Worm (Caenorhabditis elegans) whole organism, early embryonic: ENCODE data around the gene R160.6.

Experiments used
- B0310.2 ChIP-seq: sonication (generic microtip); optimal IDR thresholded peaks from 2 replicates; lab custom pipeline; 2016; ENCODE audit warnings: mild to moderate bottlenecking, missing genetic modification characterization, missing compliant biosample characterization
- F13C5.2 ChIP-seq: sonication (generic microtip); optimal IDR thresholded peaks from 2 replicates; lab custom pipeline; 2017; ENCODE audit warnings: mild to moderate bottlenecking, missing genetic modification characterization, inconsistent platforms, missing compliant biosample characterization
- aly-1 ChIP-seq: sonication (generic microtip); optimal IDR thresholded peaks from 2 replicates; lab custom pipeline; 2016; ENCODE audit warnings: missing genetic modification characterization, missing compliant biosample characterization
- ama-1 ChIP-seq: fragments of 150-350 bp; optimal IDR thresholded peaks from 2 replicates; lab custom pipeline; 2014
- ceh-13 ChIP-seq: fragments of 200-800 bp; sonication (Bioruptor generic); optimal IDR thresholded peaks from 2 replicates; lab custom pipeline; 2018; ENCODE audit warnings: mild to moderate bottlenecking, missing genetic modification characterization, missing compliant biosample characterization
- ceh-36 ChIP-seq: sonication (generic microtip); optimal IDR thresholded peaks from 2 replicates; lab custom pipeline; 2016; ENCODE audit warnings: missing genetic modification characterization, inconsistent platforms, missing compliant biosample characterization
- ets-7 ChIP-seq: sonication (generic microtip); optimal IDR thresholded peaks from 2 replicates; lab custom pipeline; 2016; ENCODE audit warnings: missing genotype, missing genetic modification characterization, missing compliant biosample characterization
- flt-1 ChIP-seq: fragments of 200-800 bp; sonication (Bioruptor generic); IDR thresholded peaks from 2 replicates; pipeline ENCODE4 v1.3.6; 2022; ENCODE audit warnings: missing genetic modification characterization, missing compliant biosample characterization
- hmbx-1 ChIP-seq: sonication (generic microtip); optimal IDR thresholded peaks from 2 replicates; lab custom pipeline; 2016; ENCODE audit warnings: mild to moderate bottlenecking, missing genetic modification characterization, missing compliant biosample characterization
- hmg-4 ChIP-seq: fragments of 200-800 bp; sonication (Bioruptor generic); optimal IDR thresholded peaks from 2 replicates; lab custom pipeline; 2018; ENCODE audit warnings: mild to moderate bottlenecking, missing genetic modification characterization, missing compliant biosample characterization
- hnd-1 ChIP-seq: sonication (generic microtip); optimal IDR thresholded peaks from 2 replicates; lab custom pipeline; 2016; ENCODE audit warnings: missing genetic modification characterization, missing compliant biosample characterization
- pes-1 ChIP-seq: fragments of 200-800 bp; sonication (Bioruptor generic); IDR thresholded peaks from 2 replicates; pipeline ENCODE4 v1.3.6; 2022; ENCODE audit warnings: missing genetic modification reagents, missing genetic modification characterization, missing compliant biosample characterization
- scrt-1 ChIP-seq: fragments of 200-800 bp; sonication (Bioruptor generic); IDR thresholded peaks from 2 replicates; pipeline ENCODE4 v1.3.6; 2022; ENCODE audit warnings: missing genetic modification characterization, missing compliant biosample characterization
- sea-1 ChIP-seq: fragments of 200-800 bp; sonication (Bioruptor generic); conservative IDR thresholded peaks from 2 replicates; pipeline ENCODE4 v1.3.6; 2022; ENCODE audit warnings: missing genetic modification characterization, missing compliant biosample characterization
- tbx-11 ChIP-seq: fragments of 200-800 bp; sonication (Bioruptor generic); IDR thresholded peaks from 2 replicates; pipeline ENCODE4 v1.3.6; 2022; ENCODE audit warnings: missing genetic modification characterization, missing compliant biosample characterization
- tbx-37 ChIP-seq: fragments of 200-800 bp; sonication (Bioruptor generic); conservative IDR thresholded peaks from 2 replicates; pipeline ENCODE4 v1.3.6; 2022; ENCODE audit warnings: missing genetic modification reagents, missing genetic modification characterization, missing compliant biosample characterization
- tra-4 ChIP-seq: sonication (generic microtip); optimal IDR thresholded peaks from 2 replicates; lab custom pipeline; 2017; ENCODE audit warnings: missing genetic modification characterization, missing compliant biosample characterization

R160.6 gene

DNA sequence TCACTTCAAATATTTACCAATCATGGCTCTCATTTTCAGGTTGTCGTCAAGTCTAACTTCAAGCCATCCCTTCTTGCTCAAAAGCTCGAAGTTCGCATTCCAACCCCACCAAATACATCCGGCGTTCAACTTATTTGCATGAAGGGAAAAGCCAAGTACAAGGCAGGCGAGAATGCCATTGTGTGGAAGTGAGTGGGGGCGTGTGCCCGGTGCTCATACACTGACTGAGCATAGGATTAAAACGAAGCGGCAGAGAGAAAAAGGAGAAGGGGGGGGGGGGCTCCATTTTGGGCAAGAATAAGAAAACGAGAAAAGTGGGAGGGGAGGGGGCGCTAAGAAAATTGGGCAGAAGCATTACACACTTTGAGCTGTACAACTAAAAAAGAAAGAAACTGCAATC lies 18.7 kb upstream of the R160.6 start:
- TF ChIP-seq tra-4 (no peak), hmbx-1 (tag; lab: Kevin White, UChicago) (no peak), flt-1 (GFP tag; lab: Robert Waterston, UW) (no peak), ets-7 (tag; lab: Kevin White, UChicago) (no peak), ceh-36 (tag; lab: Kevin White, UChicago) (no peak), F13C5.2 (tag; lab: Kevin White, UChicago) (no peak), sea-1 (GFP tag; lab: Robert Waterston, UW) (no peak), scrt-1 (no peak), pes-1 (GFP tag; lab: Robert Waterston, UW) (no peak), tbx-11 (no peak), ceh-13 (GFP tag; lab: Kevin White, UChicago) (no peak), hnd-1 (tag; lab: Kevin White, UChicago) (no peak), ama-1 (lab: Kevin White, UChicago) (no peak)

DNA sequence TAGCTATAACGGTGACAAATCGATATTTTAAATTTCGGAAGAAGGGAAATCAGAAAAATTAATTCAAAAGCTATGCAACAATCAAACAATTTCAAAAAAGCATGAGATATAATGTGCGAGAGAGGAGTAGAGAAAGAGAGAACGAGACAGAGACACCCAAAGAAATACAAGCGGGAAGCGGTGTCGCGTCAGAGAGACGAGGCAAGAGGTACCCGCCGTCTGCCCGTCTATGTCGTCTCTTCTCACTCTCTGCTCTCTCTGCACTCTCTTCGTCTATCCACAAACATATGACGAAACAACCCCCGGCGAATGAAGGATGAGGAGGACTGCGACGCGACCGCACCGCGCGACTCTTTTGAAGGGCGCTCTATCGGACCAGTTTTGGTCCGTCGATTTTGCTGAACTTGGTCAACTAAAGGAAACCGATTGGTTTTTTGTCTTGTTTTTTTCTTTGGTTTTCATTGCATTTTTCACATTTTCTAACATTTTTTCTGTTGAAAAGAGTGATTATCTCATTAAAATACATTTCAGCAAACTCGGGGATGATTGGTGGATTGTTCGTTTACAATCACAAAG lies 15.9 kb upstream of the R160.6 start, which contains the start of gene dpy-23:
Gene dpy-23, plus strand, starts transcription at position 526 of the 576 bp plus-strand sequence.
- TF ChIP-seq pes-1 (GFP tag; lab: Robert Waterston, UW) (no peak), hnd-1 (tag; lab: Kevin White, UChicago) (no peak), tra-4 (no peak), hmg-4 (peak; percentile 77), tbx-37 (GFP tag; lab: Robert Waterston, UW) (no peak), tbx-11 (no peak), ceh-36 (tag; lab: Kevin White, UChicago) (no peak), ceh-13 (GFP tag; lab: Kevin White, UChicago) (no peak), F13C5.2 (tag; lab: Kevin White, UChicago) (peak; percentile 55), hmbx-1 (tag; lab: Kevin White, UChicago) (no peak), flt-1 (GFP tag; lab: Robert Waterston, UW) (no peak), ama-1 (lab: Kevin White, UChicago) (no peak), aly-1 (tag; lab: Kevin White, UChicago) (peak; percentile 4), sea-1 (GFP tag; lab: Robert Waterston, UW) (no peak)

DNA sequence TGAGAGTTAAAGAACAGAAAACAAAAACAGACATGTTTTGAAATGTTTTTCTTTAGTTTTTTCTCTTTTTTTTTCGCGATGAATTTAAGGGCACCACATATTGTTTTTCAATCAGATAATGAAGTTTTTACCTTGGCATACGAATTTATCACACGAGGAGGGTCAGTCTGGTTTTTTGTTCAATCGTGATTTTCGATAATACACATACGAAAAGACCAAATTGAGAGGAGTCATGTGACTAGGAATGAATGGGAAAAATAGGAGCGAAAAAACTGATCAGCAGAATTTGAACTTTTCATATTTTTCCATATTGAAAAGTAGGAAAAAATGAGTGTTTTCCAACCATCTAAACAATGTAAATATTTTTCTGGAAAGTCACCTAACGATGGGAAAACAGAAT lies 13.5 kb upstream of the R160.6 start:
- TF ChIP-seq flt-1 (GFP tag; lab: Robert Waterston, UW) (no peak), aly-1 (tag; lab: Kevin White, UChicago) (no peak), hnd-1 (tag; lab: Kevin White, UChicago) (no peak), ets-7 (tag; lab: Kevin White, UChicago) (no peak), sea-1 (GFP tag; lab: Robert Waterston, UW) (no peak), ceh-36 (tag; lab: Kevin White, UChicago) (no peak), hmg-4 (no peak), tra-4 (no peak), ceh-13 (GFP tag; lab: Kevin White, UChicago) (no peak), tbx-37 (GFP tag; lab: Robert Waterston, UW) (no peak), pes-1 (GFP tag; lab: Robert Waterston, UW) (no peak), hmbx-1 (tag; lab: Kevin White, UChicago) (no peak), tbx-11 (no peak), F13C5.2 (tag; lab: Kevin White, UChicago) (no peak), scrt-1 (no peak), B0310.2 (tag; lab: Kevin White, UChicago) (no peak), ama-1 (lab: Kevin White, UChicago) (no peak)

DNA sequence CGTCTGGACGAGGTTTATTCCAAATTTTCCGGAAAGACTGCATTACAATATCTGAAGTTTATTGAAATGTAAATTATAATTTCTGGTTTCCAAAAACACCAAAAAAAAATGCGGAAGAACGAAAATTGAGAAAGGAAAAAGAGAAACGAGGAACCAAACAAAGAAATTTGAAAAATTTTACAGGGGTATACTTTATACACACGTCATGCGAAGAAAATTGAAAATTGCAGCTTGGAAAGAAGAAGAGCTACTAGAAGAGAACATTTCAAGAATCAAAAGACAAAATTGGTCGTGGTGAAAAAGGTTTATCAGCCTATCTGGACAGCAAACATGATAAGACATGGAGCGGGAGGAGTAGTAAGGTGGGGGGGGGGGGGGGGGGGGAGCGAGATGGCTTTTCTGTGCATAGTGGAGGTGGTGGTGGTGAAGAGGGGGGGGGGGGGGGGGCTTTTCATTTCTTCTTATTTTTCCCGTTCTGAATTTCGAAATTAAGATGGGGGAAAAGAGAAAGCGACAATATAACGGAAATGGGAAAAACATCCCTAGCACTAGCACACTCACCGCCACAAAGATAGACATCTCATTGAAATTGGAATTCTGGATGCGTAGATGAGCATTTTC lies 10.4 kb upstream of the R160.6 start, which contains the start of gene lst-2:
Gene lst-2, minus strand, starts transcription at position 51 of the 621 bp plus-strand sequence.
- TF ChIP-seq ceh-13 (GFP tag; lab: Kevin White, UChicago), result no peak
- TF ChIP-seq ama-1 (lab: Kevin White, UChicago), result no peak
- no peak for TF ChIP-seq tbx-37 (GFP tag; lab: Robert Waterston, UW)
- no peak for TF ChIP-seq sea-1 (GFP tag; lab: Robert Waterston, UW)
- no peak for TF ChIP-seq B0310.2 (tag; lab: Kevin White, UChicago)
- TF ChIP-seq scrt-1, result no peak
- TF ChIP-seq hmbx-1 (tag; lab: Kevin White, UChicago), result no peak
- no peak for TF ChIP-seq aly-1 (tag; lab: Kevin White, UChicago)
- TF ChIP-seq hmg-4, result no peak
- no peak for TF ChIP-seq F13C5.2 (tag; lab: Kevin White, UChicago)

DNA sequence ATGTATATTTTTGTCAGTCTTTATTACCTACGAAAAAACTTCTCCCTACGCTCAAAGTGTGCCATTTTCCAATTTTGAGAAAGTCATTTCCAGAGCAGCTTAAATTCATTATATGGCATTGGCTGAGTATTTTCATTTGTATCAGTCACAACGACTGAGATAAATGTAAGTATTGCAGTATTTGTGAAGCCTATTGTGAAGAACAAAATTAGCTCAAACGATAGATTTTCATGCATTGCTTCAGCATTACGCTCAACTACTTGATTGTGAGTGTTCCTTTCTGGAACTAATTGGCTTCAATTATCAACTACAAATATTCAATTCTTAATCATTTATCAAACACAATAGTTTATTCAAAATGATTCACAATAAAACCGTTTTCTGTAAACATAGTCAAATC lies 4.7 kb upstream of the R160.6 start, which contains the start of gene R160.12:
Gene R160.12, minus strand, starts transcription at position 101 of the 400 bp plus-strand sequence.
- TF ChIP-seq hnd-1 (tag; lab: Kevin White, UChicago) (no peak), aly-1 (tag; lab: Kevin White, UChicago) (no peak), tra-4 (no peak), ceh-13 (GFP tag; lab: Kevin White, UChicago) (no peak)

DNA sequence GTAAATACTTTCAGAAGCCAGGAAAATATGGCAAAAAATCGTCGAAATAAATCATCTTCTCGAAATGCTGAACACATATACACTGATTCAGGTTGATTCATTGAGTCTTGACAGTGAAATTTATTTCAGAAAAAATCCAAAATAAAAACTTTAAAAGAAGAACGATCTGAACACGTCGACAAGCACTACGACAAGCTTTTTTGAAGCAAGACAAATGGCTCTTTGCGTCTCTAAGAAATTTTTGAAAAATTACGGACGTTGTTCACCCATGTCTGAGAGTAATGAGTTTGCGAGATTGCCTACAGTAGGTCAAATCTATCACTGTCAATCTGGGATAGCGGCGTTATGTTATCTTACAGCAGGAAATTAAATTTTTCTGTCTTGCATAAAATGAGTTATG lies 3.8 kb upstream of the R160.6 start, which contains the start of gene R160.2:
Gene R160.2, minus strand, starts transcription at position 101 of the 400 bp plus-strand sequence.
- no peak for TF ChIP-seq F13C5.2 (tag; lab: Kevin White, UChicago)
- no peak for TF ChIP-seq hnd-1 (tag; lab: Kevin White, UChicago)

DNA sequence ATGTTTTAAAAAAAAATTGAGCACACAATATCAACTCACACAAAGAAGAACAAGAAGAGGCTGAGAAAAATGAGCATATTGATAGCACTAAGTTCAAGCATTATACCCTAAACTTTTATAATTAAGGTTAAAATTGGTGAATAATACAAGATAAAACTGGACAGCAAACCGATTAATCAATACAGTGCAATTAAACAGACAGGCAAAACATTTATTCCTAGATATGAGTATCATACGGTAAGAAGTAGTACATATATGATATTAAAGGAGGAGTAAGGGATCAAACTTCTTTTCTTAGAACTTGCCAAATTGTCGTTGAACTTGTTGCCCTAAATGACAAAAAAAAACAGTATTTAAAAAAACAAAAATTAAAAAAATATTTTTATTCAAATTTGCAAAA lies 1.0 kb downstream of the R160.6 start, which contains the start of gene R160.14:
Gene R160.14, minus strand, starts transcription at position 101 of the 400 bp plus-strand sequence.
- TF ChIP-seq ets-7 (tag; lab: Kevin White, UChicago) (no peak), B0310.2 (tag; lab: Kevin White, UChicago) (no peak), ama-1 (lab: Kevin White, UChicago) (no peak), tra-4 (no peak), flt-1 (GFP tag; lab: Robert Waterston, UW) (no peak), pes-1 (GFP tag; lab: Robert Waterston, UW) (no peak), tbx-37 (GFP tag; lab: Robert Waterston, UW) (no peak), ceh-13 (GFP tag; lab: Kevin White, UChicago) (no peak)
